Worm (Caenorhabditis elegans): ENCODE measurements around the gene C05D12.4.

The C05D12.4 gene

ce11 chrII:11409678-11410133 lies 22.0 kb upstream of the C05D12.4 start, which contains the start of gene C05D12.7:
C05D12.7 (plus strand) TSS chrII:11410083.
- no peak for TF ChIP-seq zfh-2 (GFP tag; conservative IDR thresholded peaks at IDR 0.05)
- TF ChIP-seq ceh-27 (GFP tag; optimal IDR thresholded peaks at IDR 0.05), result no peak
- no peak for TF ChIP-seq nhr-179 (tag; optimal IDR thresholded peaks at IDR 0.05)
- no peak for TF ChIP-seq C17E4.6 (GFP tag; IDR thresholded peaks at IDR 0.05)
- TF ChIP-seq attf-5 (GFP tag; optimal IDR thresholded peaks at IDR 0.05), result no peak
- no peak for TF ChIP-seq hlh-26 (GFP tag; conservative IDR thresholded peaks at IDR 0.05)
- no peak for TF ChIP-seq T07F8.4 (tag; optimal IDR thresholded peaks at IDR 0.05)
- no peak for TF ChIP-seq repo-1 (tag; optimal IDR thresholded peaks at IDR 0.05)
- TF ChIP-seq atf-7 (tag; optimal IDR thresholded peaks at IDR 0.05), result no peak

DNA sequence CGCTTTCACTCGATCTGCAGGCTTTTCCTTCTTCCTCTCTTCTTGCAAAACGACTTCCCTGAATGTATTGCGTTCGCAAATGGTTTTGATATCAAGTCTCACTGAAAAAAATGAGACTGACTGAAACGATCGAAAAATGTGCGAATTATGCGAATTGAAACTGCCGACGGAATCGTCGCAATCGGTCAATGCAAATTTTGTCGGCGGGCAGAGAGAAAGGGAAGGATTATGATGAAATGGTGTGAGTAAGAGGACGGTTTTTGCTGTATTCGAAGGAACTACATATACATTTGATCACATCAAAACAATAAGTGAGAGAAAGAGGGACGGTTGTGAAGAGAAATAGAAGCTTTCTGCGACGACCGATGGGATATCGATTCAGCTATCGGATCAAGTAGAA lies 16.0 kb upstream of the C05D12.4 start, which contains the start of gene C05D12.1:
C05D12.1 (minus strand) TSS at position 101 of the 400 bp plus-strand sequence.
- no peak for TF ChIP-seq egl-44 (GFP tag; IDR thresholded peaks at IDR 0.05)
- TF ChIP-seq ztf-3 (GFP tag; optimal IDR thresholded peaks at IDR 0.05), result no peak
- TF ChIP-seq madf-6 (GFP tag; IDR thresholded peaks at IDR 0.05), result no peak
- no peak for TF ChIP-seq F39B2.1 (GFP tag; IDR thresholded peaks at IDR 0.05)
- TF ChIP-seq hmg-20 (GFP tag; IDR thresholded peaks at IDR 0.05), result no peak
- no peak for TF ChIP-seq dpff-1 (tag; optimal IDR thresholded peaks at IDR 0.05)
- no peak for TF ChIP-seq rec-8 (tag; optimal IDR thresholded peaks at IDR 0.05)
- TF ChIP-seq ceh-40 (GFP tag; IDR thresholded peaks at IDR 0.05), result no peak
- no peak for TF ChIP-seq bed-1 (GFP tag; IDR thresholded peaks at IDR 0.05)
- no peak for TF ChIP-seq nhr-27 (tag; optimal IDR thresholded peaks at IDR 0.05)

ce11 chrII:11417999-11418398 lies 13.7 kb upstream of the C05D12.4 start, which contains the start of gene C05D12.2:
C05D12.2 (plus strand) TSS chrII:11418299.
- TF ChIP-seq snpc-1.3 (tag; optimal IDR thresholded peaks at IDR 0.05; ENCODE audit: insufficient read depth), result no peak
- TF ChIP-seq rcor-1 (GFP tag; IDR thresholded peaks at IDR 0.05), result no peak
- TF ChIP-seq tlf-1 (GFP tag; optimal IDR thresholded peaks at IDR 0.05), result no peak
- TF ChIP-seq F22D6.2 (tag; optimal IDR thresholded peaks at IDR 0.05), result no peak
- TF ChIP-seq ztf-26 (tag; optimal IDR thresholded peaks at IDR 0.05), result no peak
- no peak for TF ChIP-seq egrh-3 (GFP tag; IDR thresholded peaks at IDR 0.05)
- TF ChIP-seq B0019.2 (GFP tag; conservative IDR thresholded peaks at IDR 0.05), result no peak
- no peak for TF ChIP-seq hmg-1.2 (GFP tag; IDR thresholded peaks at IDR 0.05)
- no peak for TF ChIP-seq lin-40 (tag; optimal IDR thresholded peaks at IDR 0.05)
- TF ChIP-seq attf-3 (GFP tag; conservative IDR thresholded peaks at IDR 0.05), result no peak
- TF ChIP-seq ztf-6 (GFP tag; IDR thresholded peaks at IDR 0.05), result no peak

- TF ChIP-seq egl-18 (GFP tag; IDR thresholded peaks at IDR 0.05) (no peak), nhr-80 (tag; optimal IDR thresholded peaks at IDR 0.05) (peak; percentile 60)
Observed at ce11 chrII:11418476-11418875, 13.2 kb upstream of the C05D12.4 start.

ce11 chrII:11424032-11424431 lies 7.7 kb upstream of the C05D12.4 start:
- TF ChIP-seq Y56A3A.18 (GFP tag; IDR thresholded peaks at IDR 0.05) (no peak), nfya-1 (tag; optimal IDR thresholded peaks at IDR 0.05; ENCODE audit: borderline replicate concordance, insufficient read depth) (no peak), T07F8.4 (tag; optimal IDR thresholded peaks at IDR 0.05) (no peak), hlh-26 (GFP tag; conservative IDR thresholded peaks at IDR 0.05) (no peak), ets-4 (GFP tag; optimal IDR thresholded peaks at IDR 0.05) (no peak), hsf-1 (GFP tag; IDR thresholded peaks at IDR 0.05) (no peak), F10E7.11 (tag; optimal IDR thresholded peaks at IDR 0.05) (no peak), Y53F4B.3 (GFP tag; IDR thresholded peaks at IDR 0.05) (no peak), F33H1.4 (GFP tag; IDR thresholded peaks at IDR 0.05) (no peak), F52B5.7 (tag; optimal IDR thresholded peaks at IDR 0.05) (no peak), ceh-40 (GFP tag; IDR thresholded peaks at IDR 0.05) (no peak)

All from whole organism, young adult.